Fruit fly (Drosophila melanogaster): ENCODE data around the gene CG18789.
A peak's percentile ranks its signal among the peaks of the same experiment; 100 is the strongest.

Gene CG18789

dm6 chr2L:12044613-12045350, 49.5 kb upstream of the CG18789 start, which contains the start of gene CG6785 (continued):
- TF ChIP-seq Side (GFP tag; optimal IDR thresholded peaks at IDR 0.05) (peak; percentile 72), lilli (GFP tag; optimal IDR thresholded peaks at IDR 0.05) (peak; percentile 56), Jarid2 (GFP tag; optimal IDR thresholded peaks at IDR 0.05) (peak; percentile 51), CG12391 (tag; optimal IDR thresholded peaks at IDR 0.05) (peak; percentile 72), CG11696 (GFP tag; IDR thresholded peaks at IDR 0.05) (no peak), tll (GFP tag; optimal IDR thresholded peaks at IDR 0.05) (no peak), Atf-2 (GFP tag; optimal IDR thresholded peaks at IDR 0.05) (peak; percentile 86), CG7786 (GFP tag; optimal IDR thresholded peaks at IDR 0.05) (peak; percentile 69), CG12071 (GFP tag; optimal IDR thresholded peaks at IDR 0.05) (peak; percentile 95), CG12942 (GFP tag; optimal IDR thresholded peaks at IDR 0.05) (peak; percentile 84), CG33557 (GFP tag; optimal IDR thresholded peaks at IDR 0.05) (peak; percentile 91), nerfin-2 (GFP tag; IDR thresholded peaks at IDR 0.05; ENCODE audit: partially characterized antibody) (no peak), Gug (GFP tag; IDR thresholded peaks at IDR 0.05) (no peak), Doc3 (GFP tag; IDR thresholded peaks at IDR 0.05; ENCODE audit: partially characterized antibody) (no peak), CG10321 (GFP tag; IDR thresholded peaks at IDR 0.05) (peak; percentile 54), gro (GFP tag; optimal IDR thresholded peaks at IDR 0.05) (peak; percentile 85), NC2β (GFP tag; optimal IDR thresholded peaks at IDR 0.05) (peak; percentile 91), Spps (tag; optimal IDR thresholded peaks at IDR 0.05) (peak; percentile 73), NC2α (GFP tag; optimal IDR thresholded peaks at IDR 0.05) (peak; percentile 90), jing (GFP tag; optimal IDR thresholded peaks at IDR 0.05) (peak; percentile 27), trh (GFP tag; optimal IDR thresholded peaks at IDR 0.05) (peak; percentile 86), CG3163 (GFP tag; optimal IDR thresholded peaks at IDR 0.05) (peak; percentile 72), CG6791 (GFP tag; IDR thresholded peaks at IDR 0.05; ENCODE audit: partially characterized antibody) (no peak), vvl (GFP tag; IDR thresholded peaks at IDR 0.05) (peak; percentile 77), gem (tag; optimal IDR thresholded peaks at IDR 0.05) (peak; percentile 81), BEAF-32 (GFP tag; optimal IDR thresholded peaks at IDR 0.05) (peak; percentile 25), Eip74EF (GFP tag; optimal IDR thresholded peaks at IDR 0.05) (peak in 1 of 2 experiments; percentile 84), exex (tag; optimal IDR thresholded peaks at IDR 0.05) (peak; percentile 70), CG9727 (GFP tag; optimal IDR thresholded peaks at IDR 0.05) (peak; percentile 78), peb (GFP tag; IDR thresholded peaks at IDR 0.05) (no peak), Atf3 (GFP tag; optimal IDR thresholded peaks at IDR 0.05) (peak; percentile 76), Dad (GFP tag; optimal IDR thresholded peaks at IDR 0.05) (peak; percentile 65), sima (GFP tag; optimal IDR thresholded peaks at IDR 0.05) (peak; percentile 68), danr (GFP tag; IDR thresholded peaks at IDR 0.05) (no peak), tx (GFP tag; optimal IDR thresholded peaks at IDR 0.05) (peak; percentile 69), ro (GFP tag; IDR thresholded peaks at IDR 0.05) (no peak), ase (GFP tag; IDR thresholded peaks at IDR 0.05) (no peak), Lpt (GFP tag; optimal IDR thresholded peaks at IDR 0.05) (no peak), HLHmδ (GFP tag; optimal IDR thresholded peaks at IDR 0.05) (peak; percentile 71), CG2199 (GFP tag; IDR thresholded peaks at IDR 0.05) (no peak), CG7357 (GFP tag; IDR thresholded peaks at IDR 0.05) (no peak), NfI (GFP tag; optimal IDR thresholded peaks at IDR 0.05) (peak; percentile 67), Hmx (GFP tag; optimal IDR thresholded peaks at IDR 0.05) (no peak), slou (GFP tag; optimal IDR thresholded peaks at IDR 0.05) (peak; percentile 26), HLH3B (GFP tag; IDR thresholded peaks at IDR 0.05) (peak; percentile 69; the same call in 1 of the 2 replicates), CG16779 (GFP tag; IDR thresholded peaks at IDR 0.05) (0 out of 2 replicates have a peak, but pooled peaks have one; percentile 19), eyg (GFP tag; optimal IDR thresholded peaks at IDR 0.05) (peak; percentile 90), CG34376 (GFP tag; optimal IDR thresholded peaks at IDR 0.05) (peak; percentile 91), unc-4 (GFP tag; IDR thresholded peaks at IDR 0.05; ENCODE audit: partially characterized antibody) (0 out of 2 replicates have a peak, but pooled peaks have one; percentile 17)
